Worm (Caenorhabditis elegans) whole organism, young adult: ENCODE results near the gene R02F2.4.
A peak's percentile ranks its signal among the peaks of the same experiment; 100 is the strongest.

Source experiments
- B0035.1 ChIP-seq: sonication (generic microtip); optimal IDR thresholded peaks from 2 replicates; lab custom pipeline; 2016; ENCODE audit warnings: missing genetic modification characterization, mild to moderate bottlenecking, missing compliant biosample characterization, missing genotype, missing genetic modification reagents
- B0261.1 ChIP-seq: sonication (generic microtip); optimal IDR thresholded peaks from 2 replicates; lab custom pipeline; 2016; ENCODE audit warnings: mild to moderate bottlenecking, missing genetic modification characterization, moderate library complexity, missing compliant biosample characterization
- C17E4.6 ChIP-seq: fragments of 200-800 bp; sonication (Bioruptor generic); IDR thresholded peaks from 2 replicates; pipeline ENCODE4 v1.3.6; 2022; ENCODE audit warnings: missing genetic modification reagents, missing genetic modification characterization, missing compliant biosample characterization
- D2030.7 ChIP-seq: fragments of 200-800 bp; sonication (Bioruptor generic); IDR thresholded peaks from 2 replicates; pipeline ENCODE4 v1.3.6; 2022; ENCODE audit warnings: missing genetic modification reagents, missing genetic modification characterization, missing compliant biosample characterization
- F55B11.4 ChIP-seq: sonication (generic microtip); optimal IDR thresholded peaks from 2 replicates; lab custom pipeline; 2016; ENCODE audit warnings: missing compliant biosample characterization, missing genetic modification characterization, borderline replicate concordance; ENCODE audit not compliant: insufficient read depth
- F57C9.4 ChIP-seq: sonication (generic microtip); optimal IDR thresholded peaks from 2 replicates; lab custom pipeline; 2017; ENCODE audit warnings: mild to moderate bottlenecking, missing genetic modification characterization, missing compliant biosample characterization
- T26A5.8 ChIP-seq: sonication (generic microtip); optimal IDR thresholded peaks from 2 replicates; lab custom pipeline; 2016; ENCODE audit warnings: missing genetic modification characterization, missing compliant biosample characterization
- Y53G8AR.9 ChIP-seq: fragments of 200-800 bp; sonication (Bioruptor generic); conservative IDR thresholded peaks from 2 replicates; pipeline ENCODE4 v1.3.6; 2022; ENCODE audit warnings: missing genetic modification reagents, missing genetic modification characterization, missing compliant biosample characterization
- Y67H2A.10 ChIP-seq: fragments of 200-800 bp; sonication (Bioruptor generic); conservative IDR thresholded peaks from 2 replicates; pipeline ENCODE4 v1.3.6; 2022; ENCODE audit warnings: missing genetic modification reagents, missing genetic modification characterization, missing compliant biosample characterization
- ama-1 ChIP-seq, 3 experiments: fragments of 150-350 bp in 1 of 3; sonication (generic microtip) in 2 of 3; optimal IDR thresholded peaks; 2 replicates each; lab custom pipeline; 2014 to 2018; ENCODE audit warnings: missing biosample characterization in 2 of 3, missing genetic modification characterization in 2 of 3, missing genetic modification reagents in 2 of 3
- aptf-2 ChIP-seq: fragments of 200-800 bp; sonication (Bioruptor generic); conservative IDR thresholded peaks from 2 replicates; pipeline ENCODE4 v1.3.6; 2022; ENCODE audit warnings: missing genetic modification reagents, missing genetic modification characterization, missing compliant biosample characterization
- athp-1 ChIP-seq: sonication (generic microtip); optimal IDR thresholded peaks from 2 replicates; lab custom pipeline; 2017; ENCODE audit warnings: mild to moderate bottlenecking, missing genetic modification characterization, missing compliant biosample characterization
- attf-3 ChIP-seq: fragments of 200-800 bp; sonication (Bioruptor generic); conservative IDR thresholded peaks from 2 replicates; pipeline ENCODE4 v1.3.6; 2022; ENCODE audit warnings: missing genetic modification reagents, missing genetic modification characterization, missing compliant biosample characterization
- bed-1 ChIP-seq: fragments of 200-800 bp; sonication (Bioruptor generic); IDR thresholded peaks from 2 replicates; pipeline ENCODE4 v1.3.6; 2022; ENCODE audit warnings: missing genetic modification reagents, missing genetic modification characterization, missing compliant biosample characterization
- cebp-2 ChIP-seq: fragments of 200-800 bp; sonication (Bioruptor generic); IDR thresholded peaks from 2 replicates; pipeline ENCODE4 v1.3.6; 2022; ENCODE audit warnings: missing genetic modification characterization, missing compliant biosample characterization
- ceh-100 ChIP-seq: fragments of 200-800 bp; sonication (Bioruptor generic); IDR thresholded peaks from 2 replicates; pipeline ENCODE4 v1.3.6; 2022; ENCODE audit warnings: missing genetic modification reagents, missing genetic modification characterization, missing compliant biosample characterization
- chd-7 ChIP-seq: sonication (generic microtip); optimal IDR thresholded peaks from 2 replicates; lab custom pipeline; 2016; ENCODE audit warnings: mild to moderate bottlenecking, missing genetic modification characterization, moderate library complexity, missing compliant biosample characterization
- die-1 ChIP-seq: sonication (generic microtip); optimal IDR thresholded peaks from 2 replicates; lab custom pipeline; 2016; ENCODE audit warnings: missing genotype, mild to moderate bottlenecking, missing genetic modification characterization, missing compliant biosample characterization
- hlh-26 ChIP-seq: fragments of 200-800 bp; sonication (Bioruptor generic); conservative IDR thresholded peaks from 2 replicates; pipeline ENCODE4 v1.3.6; 2022; ENCODE audit warnings: missing genetic modification reagents, missing genetic modification characterization, missing compliant biosample characterization
- hmg-20 ChIP-seq: fragments of 200-800 bp; sonication (Bioruptor generic); IDR thresholded peaks from 2 replicates; pipeline ENCODE4 v1.3.6; 2022; ENCODE audit warnings: missing genetic modification reagents, missing genetic modification characterization, missing compliant biosample characterization
- hsf-1 ChIP-seq: fragments of 200-800 bp; sonication (Bioruptor generic); IDR thresholded peaks from 2 replicates; pipeline ENCODE4 v1.3.6; 2022; ENCODE audit warnings: missing genetic modification reagents, missing genetic modification characterization, missing compliant biosample characterization
- lin-35 ChIP-seq, 3 experiments: fragments of 150-350 bp in 2 of 3; sonication (generic microtip) in 1 of 3; optimal IDR thresholded peaks; 2 replicates each; lab custom pipeline; 2014 to 2018; ENCODE audit warnings: missing biosample characterization in 3 of 3, missing genetic modification characterization in 3 of 3, missing genetic modification reagents in 3 of 3
- lir-1 ChIP-seq: fragments of 200-800 bp; sonication (Bioruptor generic); conservative IDR thresholded peaks from 2 replicates; pipeline ENCODE4 v1.3.6; 2022; ENCODE audit warnings: missing genetic modification reagents, missing genetic modification characterization, missing compliant biosample characterization
- madf-8 ChIP-seq: fragments of 200-800 bp; sonication (Bioruptor generic); conservative IDR thresholded peaks from 2 replicates; pipeline ENCODE4 v1.3.6; 2022; ENCODE audit warnings: missing genetic modification reagents, missing genetic modification characterization, missing compliant biosample characterization
- mcd-1 ChIP-seq: fragments of 200-800 bp; sonication (Bioruptor generic); IDR thresholded peaks from 2 replicates; pipeline ENCODE4 v1.3.6; 2022; ENCODE audit warnings: missing genetic modification reagents, missing genetic modification characterization, missing compliant biosample characterization
- mxl-1 ChIP-seq: sonication (generic microtip); optimal IDR thresholded peaks from 2 replicates; lab custom pipeline; 2016; ENCODE audit warnings: missing genetic modification characterization, missing compliant biosample characterization
- nfya-1 ChIP-seq: sonication (generic microtip); optimal IDR thresholded peaks from 2 replicates; lab custom pipeline; 2017; ENCODE audit warnings: antibody characterized with exemption, missing compliant biosample characterization, missing genetic modification characterization, borderline replicate concordance; ENCODE audit not compliant: insufficient read depth
- nfya-2 ChIP-seq: fragments of 200-800 bp; sonication (Bioruptor generic); IDR thresholded peaks from 2 replicates; pipeline ENCODE4 v1.3.6; 2022; ENCODE audit warnings: missing genetic modification reagents, missing genetic modification characterization, missing compliant biosample characterization
- nhr-120 ChIP-seq: fragments of 200-800 bp; sonication (Bioruptor generic); IDR thresholded peaks from 2 replicates; pipeline ENCODE4 v1.3.6; 2022; ENCODE audit warnings: missing genetic modification characterization, missing compliant biosample characterization
- nhr-27 ChIP-seq: fragments of 200-800 bp; sonication (Bioruptor generic); optimal IDR thresholded peaks from 2 replicates; lab custom pipeline; 2018; ENCODE audit warnings: mild to moderate bottlenecking, missing genetic modification characterization, moderate library complexity, missing compliant biosample characterization
- nhr-90 ChIP-seq: sonication (generic microtip); optimal IDR thresholded peaks from 2 replicates; lab custom pipeline; 2016; ENCODE audit warnings: missing genotype, mild to moderate bottlenecking, missing genetic modification characterization, missing compliant biosample characterization
- rec-8 ChIP-seq, 2 experiments: sonication (generic microtip); optimal IDR thresholded peaks; 2 replicates each; lab custom pipeline; 2016; ENCODE audit warnings: mild to moderate bottlenecking in 2 of 2, missing genetic modification characterization in 2 of 2, missing genetic modification reagents in 2 of 2, missing genotype in 2 of 2, missing biosample characterization in 1 of 2, missing compliant biosample characterization in 1 of 2, moderate library complexity in 1 of 2
- repo-1 ChIP-seq: sonication (generic microtip); optimal IDR thresholded peaks from 2 replicates; lab custom pipeline; 2017; ENCODE audit warnings: mild to moderate bottlenecking, missing genetic modification characterization, missing compliant biosample characterization
- sdz-38 ChIP-seq: sonication (generic microtip); optimal IDR thresholded peaks from 2 replicates; lab custom pipeline; 2016; ENCODE audit warnings: missing genotype, missing genetic modification characterization, missing compliant biosample characterization
- snpc-1.3 ChIP-seq: sonication (generic microtip); optimal IDR thresholded peaks from 2 replicates; lab custom pipeline; 2017; ENCODE audit warnings: missing genetic modification characterization, mild to moderate bottlenecking, missing compliant biosample characterization, antibody characterized with exemption, moderate library complexity, missing genotype, missing genetic modification reagents; ENCODE audit not compliant: insufficient read depth
- snpc-4 ChIP-seq, 5 experiments: fragments of 150-350 bp in 1 of 5; sonication (generic microtip) in 4 of 5; optimal IDR thresholded peaks; 2 replicates each; lab custom pipeline; 2014 to 2018; ENCODE audit warnings: missing genetic modification characterization in 5 of 5, missing biosample characterization in 3 of 5, antibody characterized with exemption in 2 of 5, mild to moderate bottlenecking in 2 of 5, missing compliant biosample characterization in 2 of 5, missing genotype in 2 of 5, moderate library complexity in 2 of 5, missing genetic modification reagents in 1 of 5
- somi-1 ChIP-seq: fragments of 200-800 bp; sonication (Bioruptor generic); optimal IDR thresholded peaks from 2 replicates; lab custom pipeline; 2018; ENCODE audit warnings: mild to moderate bottlenecking, missing genetic modification characterization, missing compliant biosample characterization
- sptf-2 ChIP-seq: fragments of 200-800 bp; sonication (Bioruptor generic); optimal IDR thresholded peaks from 2 replicates; lab custom pipeline; 2018; ENCODE audit warnings: mild to moderate bottlenecking, missing genetic modification characterization, missing compliant biosample characterization
- unc-130 ChIP-seq: sonication (generic microtip); optimal IDR thresholded peaks from 2 replicates; lab custom pipeline; 2016; ENCODE audit warnings: missing genetic modification reagents, missing genetic modification characterization, missing compliant biosample characterization
- unc-62 ChIP-seq: fragments of 150-350 bp; optimal IDR thresholded peaks from 2 replicates; lab custom pipeline; 2014; ENCODE audit warnings: missing biosample characterization, missing genetic modification reagents, missing genetic modification characterization
- ztf-26 ChIP-seq: sonication (generic microtip); optimal IDR thresholded peaks from 2 replicates; lab custom pipeline; 2017; ENCODE audit warnings: missing genetic modification characterization, missing compliant biosample characterization
- ztf-6 ChIP-seq: fragments of 200-800 bp; sonication (Bioruptor generic); IDR thresholded peaks from 2 replicates; pipeline ENCODE4 v1.3.6; 2022; ENCODE audit warnings: missing genetic modification reagents, missing genetic modification characterization, missing compliant biosample characterization

Gene R02F2.4

ce11 chrIII:5501358-5502287, 17.5 kb downstream of the R02F2.4 start, which contains the start of gene R02F2.1 (continued):
- TF ChIP-seq bed-1, result no peak
- no peak for TF ChIP-seq B0261.1 (tag; lab: Kevin White, UChicago)
- TF ChIP-seq ama-1 (optimal IDR thresholded peaks at IDR 0.05; lab: Kevin White, UChicago), result peak; percentile 62
- no peak for TF ChIP-seq ama-1 (GFP tag; optimal IDR thresholded peaks at IDR 0.05; lab: Kevin White, UChicago)
- no peak for TF ChIP-seq nfya-1
- TF ChIP-seq D2030.7 (GFP tag; lab: Robert Waterston, UW), result no peak
- TF ChIP-seq ceh-100 (GFP tag; lab: Robert Waterston, UW), result no peak
- peak; percentile 39 for TF ChIP-seq ztf-26
- TF ChIP-seq somi-1 (GFP tag; lab: Kevin White, UChicago), result no peak
- TF ChIP-seq snpc-4 (GFP tag; optimal IDR thresholded peaks at IDR 0.05; lab: Kevin White, UChicago), result no peak
- no peak for TF ChIP-seq snpc-4 (tag; optimal IDR thresholded peaks at IDR 0.05; lab: Kevin White, UChicago)
- TF ChIP-seq madf-8, result no peak
- no peak for TF ChIP-seq T26A5.8 (tag; lab: Kevin White, UChicago)

- TF ChIP-seq mcd-1 (GFP tag; lab: Robert Waterston, UW) (no peak), hmg-20 (GFP tag; lab: Robert Waterston, UW) (no peak), snpc-1.3 (no peak), C17E4.6 (GFP tag; lab: Robert Waterston, UW) (no peak), nfya-2 (GFP tag; lab: Robert Waterston, UW) (no peak), hlh-26 (GFP tag; lab: Robert Waterston, UW) (no peak), sdz-38 (tag; lab: Kevin White, UChicago) (no peak), aptf-2 (GFP tag; lab: Robert Waterston, UW) (no peak), attf-3 (GFP tag; lab: Robert Waterston, UW) (0 out of 2 replicates have a peak, but pooled peaks have one; percentile 19), lir-1 (GFP tag; lab: Robert Waterston, UW) (no peak), unc-62 (GFP tag; lab: Kevin White, UChicago) (peak; percentile 68), rec-8 (tag; optimal IDR thresholded peaks at IDR 0.05; lab: Kevin White, UChicago) (no peak), sptf-2 (GFP tag; lab: Kevin White, UChicago) (no peak), nhr-120 (GFP tag; lab: Robert Waterston, UW) (no peak), somi-1 (GFP tag; lab: Kevin White, UChicago) (peak; percentile 18), snpc-4 (GFP tag; optimal IDR thresholded peaks at IDR 0.05; lab: Kevin White, UChicago) (no peak), snpc-4 (tag; optimal IDR thresholded peaks at IDR 0.05; lab: Kevin White, UChicago) (peak in 3 of 4 experiments; percentile 17 to 46 (median 34)), lin-35 (GFP tag; optimal IDR thresholded peaks at IDR 0.05; lab: Kevin White, UChicago) (peak in 1 of 3 experiments; percentile 16), B0261.1 (tag; lab: Kevin White, UChicago) (no peak), F57C9.4 (tag; lab: Kevin White, UChicago) (no peak), chd-7 (tag; lab: Kevin White, UChicago) (peak; percentile 30), B0035.1 (tag; lab: Kevin White, UChicago) (no peak), mxl-1 (no peak), cebp-2 (GFP tag; lab: Robert Waterston, UW) (no peak), ama-1 (optimal IDR thresholded peaks at IDR 0.05; lab: Kevin White, UChicago) (no peak), ama-1 (GFP tag; optimal IDR thresholded peaks at IDR 0.05; lab: Kevin White, UChicago) (no peak), die-1 (tag; lab: Kevin White, UChicago) (no peak), athp-1 (tag; lab: Kevin White, UChicago) (no peak), F55B11.4 (no peak), Y53G8AR.9 (peak; percentile 59), hsf-1 (GFP tag; lab: Robert Waterston, UW) (no peak), ztf-6 (GFP tag; lab: Robert Waterston, UW) (no peak), nhr-27 (tag; lab: Kevin White, UChicago) (no peak), unc-130 (GFP tag; lab: Kevin White, UChicago) (no peak), repo-1 (tag; lab: Kevin White, UChicago) (no peak), nhr-90 (tag; lab: Kevin White, UChicago) (no peak), nfya-1 (no peak), Y67H2A.10 (GFP tag; lab: Robert Waterston, UW) (no peak)
These were observed 19.0 kb downstream of the R02F2.4 start for ce11 chrIII:5502915-5503575.
